In the genomic region with DNA sequence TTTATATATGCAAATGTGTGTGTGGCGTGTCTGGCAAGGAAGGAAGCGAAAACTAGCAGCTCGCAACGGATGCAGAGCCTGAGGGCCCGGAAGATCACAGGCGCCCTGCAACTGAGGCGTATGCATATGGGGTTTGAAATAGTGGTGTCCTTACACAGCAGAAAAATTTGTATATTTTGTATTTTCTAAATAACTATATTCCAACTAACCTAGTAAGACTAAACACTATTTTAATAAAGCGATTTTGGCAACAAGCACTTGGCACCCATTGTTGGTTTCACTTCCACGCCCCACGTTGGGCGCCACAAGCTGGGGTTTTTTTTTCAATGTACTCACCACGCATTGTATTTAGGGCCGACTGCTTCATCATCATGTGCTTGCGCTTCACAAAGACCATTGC, we compare ENCODE assay signal across 2 fruit fly cellular contexts.
TF ChIP-seq lines count a peak whose summit lies in the region.

No protein-coding gene starts in this region.

- TF ChIP-seq CTCF in whole organism, embryonic (GFP tag; optimal IDR thresholded peaks at IDR 0.05; lab: Kevin White, UChicago) = no peak

TF ChIP-seq in whole organism, embryonic, 481 proteins besides CTCF, POLR2A, EP300 and RAD21:
- TF ChIP-seq Ets65A (GFP tag; lab: Kevin White, UChicago) = peak; percentile 74
- no peak for TF ChIP-seq CG6654 (GFP tag; optimal IDR thresholded peaks at IDR 0.05; lab: Kevin White, UChicago)
- TF ChIP-seq Ssrp (tag; optimal IDR thresholded peaks at IDR 0.05; lab: Kevin White, UChicago) = peak; percentile 6
- peak; percentile 47; the same call in 1 of the 3 replicates for TF ChIP-seq CG17361 (GFP tag; IDR thresholded peaks at IDR 0.05; lab: Robert Waterston, UW)
- no peak for TF ChIP-seq PHDP (tag; optimal IDR thresholded peaks at IDR 0.05; lab: Kevin White, UChicago)

TF ChIP-seq in whole organism, prepupa, 60 proteins besides CTCF, POLR2A, EP300 and RAD21:
- peak; percentile 0 for TF ChIP-seq OdsH (GFP tag; optimal IDR thresholded peaks at IDR 0.05; lab: Kevin White, UChicago)
- no peak for TF ChIP-seq CG4318 (GFP tag; optimal IDR thresholded peaks at IDR 0.05; lab: Kevin White, UChicago)
- TF ChIP-seq CG32006 (GFP tag; optimal IDR thresholded peaks at IDR 0.05; lab: Kevin White, UChicago) = peak; percentile 18
- TF ChIP-seq Eip78C (GFP tag; lab: Kevin White, UChicago) = peak; percentile 60
- 0 out of 2 replicates have a peak, but pooled peaks have one; percentile 7 for TF ChIP-seq CG15336 (GFP tag; IDR thresholded peaks at IDR 0.05; lab: Robert Waterston, UW)
